Fruit fly (Drosophila melanogaster) whole organism, embryonic: ENCODE measurements around the gene CG4658.

Source experiments
- CG11247 ChIP-seq: fragments of 200-800 bp; sonication (Bioruptor generic); IDR thresholded peaks from 2 replicates; pipeline ENCODE4 v1.3.6; 2022; ENCODE audit warnings: missing biosample characterization, missing genetic modification characterization
- CG12744 ChIP-seq: fragments of 200-800 bp; sonication (Bioruptor generic); optimal IDR thresholded peaks from 2 replicates; lab custom pipeline; 2016; ENCODE audit warnings: missing biosample characterization, missing genetic modification characterization
- CG14014 ChIP-seq: fragments of 200-800 bp; sonication (Bioruptor generic); IDR thresholded peaks from 2 replicates; pipeline ENCODE4 v1.3.6; 2022; ENCODE audit warnings: missing biosample characterization, missing genetic modification characterization
- CG14050 ChIP-seq: fragments of 200-800 bp; sonication (Bioruptor generic); IDR thresholded peaks from 3 replicates; pipeline ENCODE4 v1.3.6; 2022; ENCODE audit warnings: missing biosample characterization, missing genetic modification characterization
- CG15514 ChIP-seq: fragments of 200-800 bp; sonication (Bioruptor generic); optimal IDR thresholded peaks from 3 replicates; lab custom pipeline; 2017; ENCODE audit warnings: missing biosample characterization, missing genetic modification characterization, mild to moderate bottlenecking, moderate library complexity, missing genetic modification reagents
- CG18599 ChIP-seq: fragments of 200-800 bp; sonication (Bioruptor generic); optimal IDR thresholded peaks from 3 replicates; lab custom pipeline; 2017; ENCODE audit warnings: missing biosample characterization, missing genetic modification characterization, mild to moderate bottlenecking, moderate library complexity, missing genetic modification reagents
- CG2120 ChIP-seq: fragments of 200-800 bp; sonication (Bioruptor generic); optimal IDR thresholded peaks from 3 replicates; lab custom pipeline; 2016; ENCODE audit warnings: missing biosample characterization, missing genetic modification characterization
- CG32772 ChIP-seq: fragments of 200-800 bp; sonication (Bioruptor generic); IDR thresholded peaks from 2 replicates; pipeline ENCODE4 v1.3.6; 2022; ENCODE audit warnings: missing biosample characterization, missing genetic modification characterization
- CG4854 ChIP-seq: fragments of 200-800 bp; sonication (Bioruptor generic); optimal IDR thresholded peaks from 2 replicates; lab custom pipeline; 2016; ENCODE audit warnings: missing biosample characterization, missing genetic modification characterization, inconsistent platforms
- CG6272 ChIP-seq: fragments of 200-800 bp; sonication (Bioruptor generic); IDR thresholded peaks from 2 replicates; pipeline ENCODE4 v1.3.6; 2022; ENCODE audit warnings: missing biosample characterization, missing genetic modification characterization
- CG6683 ChIP-seq: fragments of 200-800 bp; sonication (Bioruptor generic); optimal IDR thresholded peaks from 2 replicates; lab custom pipeline; 2017; ENCODE audit warnings: missing biosample characterization, mild to moderate bottlenecking, missing genetic modification characterization, missing genetic modification reagents
- CG6813 ChIP-seq: fragments of 200-800 bp; sonication (Bioruptor generic); optimal IDR thresholded peaks from 2 replicates; lab custom pipeline; 2017; ENCODE audit warnings: missing biosample characterization, missing genetic modification characterization, mild to moderate bottlenecking, moderate library complexity, missing genetic modification reagents
- CG8359 ChIP-seq: fragments of 200-800 bp; sonication (Bioruptor generic); optimal IDR thresholded peaks from 2 replicates; lab custom pipeline; 2017; ENCODE audit warnings: missing biosample characterization, mild to moderate bottlenecking, missing genetic modification characterization, borderline replicate concordance
- CG9797 ChIP-seq: fragments of 200-800 bp; sonication (Bioruptor generic); optimal IDR thresholded peaks from 3 replicates; lab custom pipeline; 2018; ENCODE audit warnings: missing biosample characterization, mild to moderate bottlenecking, missing genetic modification characterization
- CHES-1-like ChIP-seq: fragments of 200-800 bp; sonication (Bioruptor generic); optimal IDR thresholded peaks from 2 replicates; lab custom pipeline; 2016; ENCODE audit warnings: missing biosample characterization, missing genetic modification characterization
- Dbx ChIP-seq: fragments of 200-800 bp; sonication (Bioruptor generic); IDR thresholded peaks from 3 replicates; pipeline ENCODE4 v1.3.6; 2022; ENCODE audit warnings: missing biosample characterization, missing genetic modification characterization
- Dp ChIP-seq: fragments of 200-800 bp; sonication (Bioruptor generic); optimal IDR thresholded peaks from 2 replicates; lab custom pipeline; 2018; ENCODE audit warnings: missing biosample characterization, mild to moderate bottlenecking, missing genetic modification characterization, moderate library complexity
- Drgx ChIP-seq: fragments of 200-800 bp; sonication (Bioruptor generic); IDR thresholded peaks from 2 replicates; pipeline ENCODE4 v1.3.6; 2022; ENCODE audit warnings: missing biosample characterization, missing genetic modification characterization
- ERR ChIP-seq: fragments of 200-800 bp; sonication (Bioruptor generic); optimal IDR thresholded peaks from 2 replicates; lab custom pipeline; 2016; ENCODE audit warnings: missing biosample characterization, missing genetic modification characterization
- H15 ChIP-seq: fragments of 200-800 bp; sonication (Bioruptor generic); IDR thresholded peaks from 3 replicates; pipeline ENCODE4 v1.3.6; 2022; ENCODE audit warnings: missing biosample characterization, missing genetic modification characterization
- H2.0 ChIP-seq: fragments of 200-800 bp; sonication (Bioruptor generic); IDR thresholded peaks from 2 replicates; pipeline ENCODE4 v1.3.6; 2022; ENCODE audit warnings: missing biosample characterization, missing genetic modification characterization
- Hand ChIP-seq: fragments of 200-800 bp; sonication (Bioruptor generic); optimal IDR thresholded peaks from 2 replicates; lab custom pipeline; 2017; ENCODE audit warnings: mild to moderate bottlenecking, missing biosample characterization, missing genetic modification reagents, missing genetic modification characterization
- HmgD ChIP-seq: fragments of 200-800 bp; sonication (Bioruptor generic); optimal IDR thresholded peaks from 3 replicates; lab custom pipeline; 2016; ENCODE audit warnings: missing biosample characterization, missing genetic modification characterization
- MESR4 ChIP-seq: fragments of 200-800 bp; sonication (Bioruptor generic); optimal IDR thresholded peaks from 2 replicates; lab custom pipeline; 2018; ENCODE audit warnings: missing biosample characterization, mild to moderate bottlenecking, missing genetic modification characterization, moderate library complexity
- NC2β ChIP-seq: fragments of 200-800 bp; sonication (Bioruptor generic); optimal IDR thresholded peaks from 2 replicates; lab custom pipeline; 2016; ENCODE audit warnings: missing biosample characterization, missing genetic modification characterization
- Pdp1 ChIP-seq, 2 experiments: fragments of 200-800 bp; sonication (Bioruptor generic); optimal IDR thresholded peaks; 3 replicates each; lab custom pipeline; 2016; ENCODE audit warnings: missing biosample characterization in 2 of 2, missing genetic modification characterization in 2 of 2, mild to moderate bottlenecking in 1 of 2, moderate library complexity in 1 of 2
- Rfx ChIP-seq: fragments of 200-800 bp; sonication (Bioruptor generic); IDR thresholded peaks from 2 replicates; pipeline ENCODE4 v1.3.6; 2022; ENCODE audit warnings: missing biosample characterization, missing genetic modification characterization
- Sry-δ ChIP-seq: fragments of 200-800 bp; sonication (Bioruptor generic); optimal IDR thresholded peaks from 2 replicates; lab custom pipeline; 2016; ENCODE audit warnings: missing biosample characterization, missing genetic modification characterization
- TFAM ChIP-seq: fragments of 200-800 bp; sonication (Bioruptor generic); optimal IDR thresholded peaks from 2 replicates; lab custom pipeline; 2017; ENCODE audit warnings: missing biosample characterization, missing genetic modification characterization, inconsistent platforms
- caup ChIP-seq: fragments of 200-800 bp; sonication (Bioruptor generic); optimal IDR thresholded peaks from 3 replicates; lab custom pipeline; 2017; ENCODE audit warnings: missing biosample characterization, mild to moderate bottlenecking, missing genetic modification characterization, moderate library complexity; ENCODE audit not compliant: severe bottlenecking
- croc ChIP-seq: fragments of 200-800 bp; sonication (Bioruptor generic); conservative IDR thresholded peaks from 3 replicates; pipeline ENCODE4 v1.3.6; 2022; ENCODE audit warnings: missing biosample characterization, missing genetic modification characterization
- ems ChIP-seq: fragments of 200-800 bp; sonication (Bioruptor generic); optimal IDR thresholded peaks from 3 replicates; lab custom pipeline; 2016; ENCODE audit warnings: missing biosample characterization, missing genetic modification characterization
- eyg ChIP-seq: fragments of 200-800 bp; sonication (Bioruptor generic); optimal IDR thresholded peaks from 3 replicates; lab custom pipeline; 2016; ENCODE audit warnings: missing biosample characterization, missing genetic modification characterization
- gcm2 ChIP-seq: fragments of 200-800 bp; sonication (Bioruptor generic); optimal IDR thresholded peaks from 2 replicates; lab custom pipeline; 2016; ENCODE audit warnings: missing biosample characterization, missing genetic modification characterization
- jumu ChIP-seq: fragments of 200-800 bp; sonication (Bioruptor generic); optimal IDR thresholded peaks from 3 replicates; lab custom pipeline; 2016; ENCODE audit warnings: missing biosample characterization, missing genetic modification characterization
- klu ChIP-seq: fragments of 200-800 bp; sonication (Bioruptor generic); IDR thresholded peaks from 2 replicates; pipeline ENCODE4 v1.3.6; 2022; ENCODE audit warnings: missing biosample characterization, missing genetic modification characterization
- knrl ChIP-seq: fragments of 200-800 bp; sonication (Bioruptor generic); IDR thresholded peaks from 3 replicates; pipeline ENCODE4 v1.3.6; 2022; ENCODE audit warnings: missing biosample characterization, missing genetic modification characterization; ENCODE audit not compliant: partially characterized antibody
- lab ChIP-seq: fragments of 200-800 bp; sonication (Bioruptor generic); optimal IDR thresholded peaks from 3 replicates; lab custom pipeline; 2017; ENCODE audit warnings: missing biosample characterization, missing genetic modification characterization, mild to moderate bottlenecking, moderate library complexity, missing genetic modification reagents
- mam ChIP-seq: fragments of 200-800 bp; sonication (Bioruptor generic); optimal IDR thresholded peaks from 3 replicates; lab custom pipeline; 2016; ENCODE audit warnings: missing biosample characterization, missing genetic modification characterization
- pan ChIP-seq, 4 experiments: fragments of >200 bp in 3 of 4; fragments of 200-800 bp in 1 of 4; sonication (Bioruptor generic) in 1 of 4; optimal IDR thresholded peaks in 3 of 4; IDR thresholded peaks in 1 of 4; 2 replicates each; pipeline versions ENCODE4 v1.3.6 to Lab custom; 2017 to 2022; ENCODE audit warnings: missing biosample characterization in 2 of 4, missing genetic modification characterization in 2 of 4, mixed read lengths in 1 of 4
- salm ChIP-seq: fragments of 200-800 bp; sonication (Bioruptor generic); optimal IDR thresholded peaks from 2 replicates; lab custom pipeline; 2018; ENCODE audit warnings: missing biosample characterization, mild to moderate bottlenecking, missing genetic modification characterization
- schlank ChIP-seq: fragments of 200-800 bp; sonication (Bioruptor generic); optimal IDR thresholded peaks from 2 replicates; lab custom pipeline; 2018; ENCODE audit warnings: missing biosample characterization, mild to moderate bottlenecking, missing genetic modification characterization
- sens ChIP-seq: fragments of 200-800 bp; sonication (Bioruptor generic); peaks from one replicate; lab custom pipeline; 2016; ENCODE audit warnings: missing biosample characterization, missing genetic modification characterization
- sens-2 ChIP-seq: fragments of 200-800 bp; sonication (Bioruptor generic); IDR thresholded peaks from 2 replicates; pipeline ENCODE4 v1.3.6; 2022; ENCODE audit warnings: missing biosample characterization, missing genetic modification characterization
- sim ChIP-seq: fragments of 200-800 bp; sonication (Bioruptor generic); IDR thresholded peaks from 2 replicates; pipeline ENCODE4 v1.3.6; 2022; ENCODE audit warnings: missing biosample characterization, missing genetic modification characterization
- tgo ChIP-seq: fragments of 200-800 bp; sonication (Bioruptor generic); IDR thresholded peaks from 3 replicates; pipeline ENCODE4 v1.3.6; 2022; ENCODE audit warnings: missing biosample characterization, missing genetic modification characterization
- toy ChIP-seq: fragments of 200-800 bp; sonication (Bioruptor generic); IDR thresholded peaks from 2 replicates; pipeline ENCODE4 v1.3.6; 2022; ENCODE audit warnings: missing biosample characterization, missing genetic modification characterization
- vfl ChIP-seq: fragments of 200-800 bp; sonication (Bioruptor generic); optimal IDR thresholded peaks from 2 replicates; lab custom pipeline; 2016; ENCODE audit warnings: missing biosample characterization, missing genetic modification characterization

CG4658 gene

dm6 chr2L:9930280-9930679, 26.7 kb upstream of the CG4658 start, which contains the start of gene CG42367:
TSS of gene CG42367 (plus strand) at chr2L:9930580.
- TF ChIP-seq klu (GFP tag; lab: Robert Waterston, UW): no peak
- no peak for TF ChIP-seq CG6683 (GFP tag; lab: Kevin White, UChicago)
- TF ChIP-seq Pdp1 (GFP tag; optimal IDR thresholded peaks at IDR 0.05; lab: Kevin White, UChicago): no peak
- no peak for TF ChIP-seq ems (GFP tag; lab: Kevin White, UChicago)
- no peak for TF ChIP-seq CG18599
- no peak for TF ChIP-seq H2.0 (GFP tag; lab: Robert Waterston, UW)
- no peak for TF ChIP-seq knrl (GFP tag; lab: Robert Waterston, UW)

DNA sequence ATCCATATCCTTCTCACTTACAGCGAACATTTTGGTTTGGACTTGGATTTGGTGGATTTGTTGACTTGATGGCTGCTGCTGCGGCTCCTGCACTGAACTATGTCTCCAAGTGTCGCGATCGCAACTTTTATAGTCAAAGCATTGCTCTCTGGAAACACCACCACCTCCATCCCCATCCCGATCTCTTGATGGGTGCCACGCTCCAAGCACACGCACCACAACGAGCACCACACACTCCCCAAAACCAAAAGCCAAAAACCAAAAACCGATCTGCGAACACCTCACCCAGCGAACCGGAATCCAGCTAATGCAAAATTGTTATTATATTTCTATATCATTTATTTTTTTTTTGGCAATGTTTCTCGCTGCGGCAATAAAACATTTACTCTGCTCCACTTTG, 23.9 kb upstream of the CG4658 start, which contains the start of gene Cpr30F:
Gene Cpr30F (minus strand): TSS at position 101 of the 400 bp plus-strand sequence.
- TF ChIP-seq eyg (GFP tag; lab: Kevin White, UChicago): no peak
- no peak for TF ChIP-seq Hand (GFP tag; lab: Kevin White, UChicago)
- no peak for TF ChIP-seq Rfx (GFP tag; lab: Robert Waterston, UW)
- no peak for TF ChIP-seq Dp (GFP tag; lab: Kevin White, UChicago)
- no peak for TF ChIP-seq toy (GFP tag; lab: Robert Waterston, UW)
- TF ChIP-seq HmgD (GFP tag; lab: Kevin White, UChicago): no peak
- no peak for TF ChIP-seq salm
- no peak for TF ChIP-seq TFAM
- TF ChIP-seq mam (GFP tag; lab: Kevin White, UChicago): no peak
- no peak for TF ChIP-seq CG8359 (GFP tag; lab: Kevin White, UChicago)
- no peak for TF ChIP-seq sens (GFP tag; lab: Kevin White, UChicago)

dm6 chr2L:9937908-9938307, 19.0 kb upstream of the CG4658 start, which contains the start of gene Arglu1:
TSS of gene Arglu1 (minus strand) at chr2L:9938134.
- TF ChIP-seq mam (GFP tag; lab: Kevin White, UChicago): peak; percentile 53
- peak; percentile 57; the same call in 1 of the 3 replicates for TF ChIP-seq Dbx (GFP tag; lab: Robert Waterston, UW)
- TF ChIP-seq pan (optimal IDR thresholded peaks at IDR 0.05; lab: Kevin White, UChicago): no peak
- TF ChIP-seq pan (GFP tag; optimal IDR thresholded peaks at IDR 0.05 in 1 of 2, IDR thresholded peaks at IDR 0.05 in 1 of 2): peak in 1 of 2 experiments; percentile 41
- no peak for TF ChIP-seq sens-2
- TF ChIP-seq CG4854 (GFP tag; lab: Kevin White, UChicago): no peak
- peak; percentile 66 for TF ChIP-seq CG9797 (GFP tag; lab: Kevin White, UChicago)
- TF ChIP-seq ERR (GFP tag; lab: Kevin White, UChicago): no peak
- TF ChIP-seq CG32772 (GFP tag; lab: Robert Waterston, UW): peak; percentile 77
- TF ChIP-seq CG14050 (GFP tag; lab: Robert Waterston, UW): no peak
- TF ChIP-seq NC2β (GFP tag; lab: Kevin White, UChicago): no peak
- TF ChIP-seq CG6272 (GFP tag; lab: Robert Waterston, UW): no peak
- TF ChIP-seq gcm2 (GFP tag; lab: Kevin White, UChicago): no peak
- TF ChIP-seq CG2120 (GFP tag; lab: Kevin White, UChicago): peak; percentile 46
- TF ChIP-seq sim (GFP tag; lab: Robert Waterston, UW): no peak
- peak; percentile 39; the same call in 1 of the 2 replicates for TF ChIP-seq CG11247 (GFP tag; lab: Robert Waterston, UW)
- 0 out of 2 replicates have a peak, but pooled peaks have one; percentile 14 for TF ChIP-seq Drgx (GFP tag; lab: Robert Waterston, UW)
- TF ChIP-seq schlank: no peak
- peak; percentile 2 for TF ChIP-seq Sry-δ (GFP tag; lab: Kevin White, UChicago)
- TF ChIP-seq MESR4 (GFP tag; lab: Kevin White, UChicago): peak; percentile 85
- TF ChIP-seq vfl (GFP tag; lab: Kevin White, UChicago): no peak
- TF ChIP-seq CHES-1-like (GFP tag; lab: Kevin White, UChicago): peak; percentile 39
- TF ChIP-seq H15 (GFP tag; lab: Robert Waterston, UW): no peak
- no peak for TF ChIP-seq CG6813 (GFP tag; lab: Kevin White, UChicago)
- TF ChIP-seq caup (GFP tag; lab: Kevin White, UChicago): no peak
- TF ChIP-seq lab (GFP tag; lab: Kevin White, UChicago): peak; percentile 33
- peak; percentile 78 for TF ChIP-seq CG15514
- TF ChIP-seq CG14014 (GFP tag; lab: Robert Waterston, UW): no peak
- TF ChIP-seq CG12744 (GFP tag; lab: Kevin White, UChicago): no peak
- TF ChIP-seq tgo (GFP tag; lab: Robert Waterston, UW): peak; percentile 28; the same call in 1 of the 3 replicates
- peak; percentile 26 for TF ChIP-seq jumu
- TF ChIP-seq croc (GFP tag; lab: Robert Waterston, UW): no peak
